Fruit fly (Drosophila melanogaster) whole organism, embryonic: ENCODE measurements around the gene CG43750.

Source experiments
- B-H2 ChIP-seq: fragments of 200-800 bp; sonication (Bioruptor generic); optimal IDR thresholded peaks from 2 replicates; lab custom pipeline; 2018; ENCODE audit warnings: missing biosample characterization, mild to moderate bottlenecking, missing genetic modification characterization
- Bdp1 ChIP-seq: fragments of 200-800 bp; sonication (Bioruptor generic); optimal IDR thresholded peaks from 3 replicates; lab custom pipeline; 2016; ENCODE audit warnings: missing biosample characterization, missing genetic modification characterization
- CG10267 ChIP-seq: fragments of 200-800 bp; sonication (Bioruptor generic); optimal IDR thresholded peaks from 2 replicates; lab custom pipeline; 2018; ENCODE audit warnings: missing biosample characterization, mild to moderate bottlenecking, missing genetic modification characterization, moderate library complexity
- CG10565 ChIP-seq: fragments of 200-800 bp; sonication (Bioruptor generic); optimal IDR thresholded peaks from 3 replicates; lab custom pipeline; 2016; ENCODE audit warnings: missing biosample characterization, mild to moderate bottlenecking, missing genetic modification characterization
- CG11456 ChIP-seq: fragments of 200-800 bp; sonication (Bioruptor generic); IDR thresholded peaks from 3 replicates; pipeline ENCODE4 v1.3.6; 2022; ENCODE audit warnings: missing biosample characterization, missing genetic modification characterization
- CG12769 ChIP-seq: fragments of 200-800 bp; sonication (Bioruptor generic); optimal IDR thresholded peaks from 2 replicates; lab custom pipeline; 2019; ENCODE audit warnings: missing biosample characterization, mild to moderate bottlenecking, missing genetic modification characterization, moderate library complexity
- CG1602 ChIP-seq: fragments of 200-800 bp; sonication (Bioruptor generic); optimal IDR thresholded peaks from 3 replicates; lab custom pipeline; 2016; ENCODE audit warnings: missing biosample characterization, missing genetic modification characterization
- CG17829 ChIP-seq: fragments of 200-800 bp; optimal IDR thresholded peaks from 2 replicates; lab custom pipeline; 2019; ENCODE audit warnings: missing biosample characterization, mild to moderate bottlenecking, missing genetic modification characterization, moderate library complexity
- CG2199 ChIP-seq: fragments of 200-800 bp; sonication (Bioruptor generic); IDR thresholded peaks from 3 replicates; pipeline ENCODE4 v1.3.6; 2022; ENCODE audit warnings: missing biosample characterization, missing genetic modification characterization
- CG2712 ChIP-seq: fragments of 200-800 bp; optimal IDR thresholded peaks from 3 replicates; lab custom pipeline; 2019; ENCODE audit warnings: missing biosample characterization, mild to moderate bottlenecking, missing genetic modification characterization, moderate library complexity
- CG34422 ChIP-seq: fragments of 200-800 bp; sonication (Bioruptor generic); IDR thresholded peaks from 3 replicates; pipeline ENCODE4 v1.3.6; 2022; ENCODE audit warnings: missing biosample characterization, missing genetic modification characterization
- CG4730 ChIP-seq: fragments of 200-800 bp; sonication (Bioruptor generic); IDR thresholded peaks from 2 replicates; pipeline ENCODE4 v1.3.6; 2022; ENCODE audit warnings: missing biosample characterization, missing genetic modification characterization
- CG5245 ChIP-seq: fragments of 200-800 bp; sonication (Bioruptor generic); optimal IDR thresholded peaks from 3 replicates; lab custom pipeline; 2016; ENCODE audit warnings: missing biosample characterization, missing genetic modification characterization
- CG6175 ChIP-seq: fragments of 200-800 bp; sonication (Bioruptor generic); IDR thresholded peaks from 3 replicates; pipeline ENCODE4 v1.3.6; 2022; ENCODE audit warnings: missing biosample characterization, missing genetic modification characterization
- CG6254 ChIP-seq: fragments of 200-800 bp; sonication (Bioruptor generic); optimal IDR thresholded peaks from 3 replicates; lab custom pipeline; 2017; ENCODE audit warnings: mild to moderate bottlenecking, missing biosample characterization, missing genetic modification reagents, missing genetic modification characterization
- CG7556 ChIP-seq: fragments of 200-800 bp; sonication (Bioruptor generic); optimal IDR thresholded peaks from 2 replicates; lab custom pipeline; 2017; ENCODE audit warnings: missing biosample characterization, mild to moderate bottlenecking, missing genetic modification characterization
- CG7839 ChIP-seq: fragments of 200-800 bp; sonication (Bioruptor generic); optimal IDR thresholded peaks from 3 replicates; lab custom pipeline; 2018; ENCODE audit warnings: missing biosample characterization, mild to moderate bottlenecking, missing genetic modification characterization, moderate library complexity
- CG8388 ChIP-seq: fragments of 200-800 bp; sonication (Bioruptor generic); optimal IDR thresholded peaks from 2 replicates; lab custom pipeline; 2019; ENCODE audit warnings: missing biosample characterization, mild to moderate bottlenecking, missing genetic modification characterization, moderate library complexity
- CrebB ChIP-seq: fragments of 200-800 bp; sonication (Bioruptor generic); optimal IDR thresholded peaks from 3 replicates; lab custom pipeline; 2018; ENCODE audit warnings: missing biosample characterization, mild to moderate bottlenecking, missing genetic modification characterization
- Dbx ChIP-seq: fragments of 200-800 bp; sonication (Bioruptor generic); IDR thresholded peaks from 3 replicates; pipeline ENCODE4 v1.3.6; 2022; ENCODE audit warnings: missing biosample characterization, missing genetic modification characterization
- Dfd ChIP-seq, 2 experiments: fragments of >200 bp; optimal IDR thresholded peaks; 2 replicates each; lab custom pipeline; 2017; ENCODE audit warnings: missing biosample characterization in 2 of 2, missing genetic modification characterization in 2 of 2
- Ets65A ChIP-seq: fragments of 200-800 bp; sonication (Bioruptor generic); peaks from one replicate; lab custom pipeline; 2016; ENCODE audit warnings: missing biosample characterization, missing genetic modification characterization
- Hmx ChIP-seq: fragments of 200-800 bp; sonication (Bioruptor generic); optimal IDR thresholded peaks from 2 replicates; lab custom pipeline; 2016; ENCODE audit warnings: missing biosample characterization, missing genetic modification characterization
- Jarid2 ChIP-seq: fragments of 200-800 bp; sonication (Bioruptor generic); optimal IDR thresholded peaks from 3 replicates; lab custom pipeline; 2017; ENCODE audit warnings: mild to moderate bottlenecking, missing biosample characterization, missing genetic modification reagents, missing genetic modification characterization
- MBD-R2 ChIP-seq: fragments of 200-800 bp; sonication (Bioruptor generic); IDR thresholded peaks from 2 replicates; pipeline ENCODE4 v1.3.6; 2022; ENCODE audit warnings: missing biosample characterization, missing genetic modification characterization
- MTF-1 ChIP-seq: fragments of 200-800 bp; sonication (Bioruptor generic); optimal IDR thresholded peaks from 2 replicates; lab custom pipeline; 2018; ENCODE audit warnings: missing biosample characterization, mild to moderate bottlenecking, missing genetic modification characterization, borderline replicate concordance
- Mad ChIP-seq: fragments of 200-800 bp; sonication (Bioruptor generic); optimal IDR thresholded peaks from 2 replicates; lab custom pipeline; 2016; ENCODE audit warnings: missing biosample characterization, missing genetic modification characterization
- Max ChIP-seq: fragments of 200-800 bp; sonication (Bioruptor generic); optimal IDR thresholded peaks from 2 replicates; lab custom pipeline; 2016; ENCODE audit warnings: missing biosample characterization, mild to moderate bottlenecking, missing genetic modification characterization
- NC2β ChIP-seq: fragments of 200-800 bp; sonication (Bioruptor generic); optimal IDR thresholded peaks from 2 replicates; lab custom pipeline; 2016; ENCODE audit warnings: missing biosample characterization, missing genetic modification characterization
- Nf-YC ChIP-seq: fragments of 200-800 bp; optimal IDR thresholded peaks from 3 replicates; lab custom pipeline; 2019; ENCODE audit warnings: missing biosample characterization, mild to moderate bottlenecking, missing genetic modification characterization, moderate library complexity
- Side ChIP-seq: fragments of 200-800 bp; sonication (Bioruptor generic); optimal IDR thresholded peaks from 2 replicates; lab custom pipeline; 2016; ENCODE audit warnings: missing biosample characterization, missing genetic modification characterization
- ac ChIP-seq: fragments of 200-800 bp; sonication (Bioruptor generic); optimal IDR thresholded peaks from 3 replicates; lab custom pipeline; 2017; ENCODE audit warnings: missing biosample characterization, mild to moderate bottlenecking, missing genetic modification characterization
- bigmax ChIP-seq: fragments of 200-800 bp; sonication (Bioruptor generic); optimal IDR thresholded peaks from 2 replicates; lab custom pipeline; 2018; ENCODE audit warnings: missing biosample characterization, mild to moderate bottlenecking, missing genetic modification characterization
- cas ChIP-seq: fragments of 200-800 bp; sonication (Bioruptor generic); IDR thresholded peaks from 2 replicates; pipeline ENCODE4 v1.3.6; 2022; ENCODE audit warnings: missing biosample characterization, missing genetic modification characterization
- da ChIP-seq: fragments of 200-800 bp; sonication (Bioruptor generic); optimal IDR thresholded peaks from 2 replicates; lab custom pipeline; 2016; ENCODE audit warnings: missing biosample characterization, missing genetic modification characterization
- dati ChIP-seq: fragments of 200-800 bp; sonication (Bioruptor generic); IDR thresholded peaks from 2 replicates; pipeline ENCODE4 v1.3.6; 2022; ENCODE audit warnings: missing biosample characterization, missing genetic modification characterization
- dmrt99B ChIP-seq: fragments of 200-800 bp; sonication (Bioruptor generic); optimal IDR thresholded peaks from 2 replicates; lab custom pipeline; 2018; ENCODE audit warnings: missing biosample characterization, mild to moderate bottlenecking, missing genetic modification characterization, moderate library complexity
- inv ChIP-seq: fragments of 200-800 bp; sonication (Bioruptor generic); IDR thresholded peaks from 2 replicates; pipeline ENCODE4 v1.3.6; 2022; ENCODE audit warnings: missing biosample characterization, missing genetic modification characterization; ENCODE audit not compliant: partially characterized antibody
- nerfin-2 ChIP-seq: fragments of 200-800 bp; sonication (Bioruptor generic); IDR thresholded peaks from 2 replicates; pipeline ENCODE4 v1.3.6; 2022; ENCODE audit warnings: missing biosample characterization, missing genetic modification characterization; ENCODE audit not compliant: partially characterized antibody
- oc ChIP-seq: fragments of 200-800 bp; sonication (Bioruptor generic); optimal IDR thresholded peaks from 2 replicates; lab custom pipeline; 2018; ENCODE audit warnings: missing biosample characterization, mild to moderate bottlenecking, missing genetic modification characterization, moderate library complexity
- onecut ChIP-seq: fragments of 200-800 bp; sonication (Bioruptor generic); IDR thresholded peaks from 2 replicates; pipeline ENCODE4 v1.3.6; 2022; ENCODE audit warnings: missing biosample characterization, missing genetic modification characterization
- p53 ChIP-seq: fragments of 200-800 bp; sonication (Bioruptor generic); optimal IDR thresholded peaks from 2 replicates; lab custom pipeline; 2016; ENCODE audit warnings: missing biosample characterization, missing genetic modification characterization
- ranshi ChIP-seq: fragments of 200-800 bp; sonication (Bioruptor generic); IDR thresholded peaks from 2 replicates; pipeline ENCODE4 v1.3.6; 2022; ENCODE audit warnings: missing biosample characterization, missing genetic modification characterization
- repo ChIP-seq: fragments of 200-800 bp; sonication (Bioruptor generic); optimal IDR thresholded peaks from 2 replicates; lab custom pipeline; 2016; ENCODE audit warnings: missing biosample characterization, missing genetic modification characterization
- run ChIP-seq: fragments of 200-800 bp; sonication (Bioruptor generic); optimal IDR thresholded peaks from 3 replicates; lab custom pipeline; 2018; ENCODE audit warnings: missing biosample characterization, mild to moderate bottlenecking, missing genetic modification characterization
- sna ChIP-seq: fragments of 200-800 bp; sonication (Bioruptor generic); IDR thresholded peaks from 2 replicates; pipeline ENCODE4 v1.3.6; 2022; ENCODE audit warnings: missing biosample characterization, missing genetic modification characterization; ENCODE audit not compliant: partially characterized antibody
- tll ChIP-seq, 2 experiments: fragments of 200-800 bp in 1 of 2; fragments of >200 bp in 1 of 2; sonication (Bioruptor generic) in 1 of 2; optimal IDR thresholded peaks; 2 replicates each; lab custom pipeline; 2017 to 2019; ENCODE audit warnings: missing biosample characterization in 2 of 2, missing genetic modification characterization in 2 of 2, mild to moderate bottlenecking in 1 of 2, moderate library complexity in 1 of 2
- tna ChIP-seq: fragments of 200-800 bp; sonication (Bioruptor generic); IDR thresholded peaks from 2 replicates; pipeline ENCODE4 v1.3.6; 2022; ENCODE audit warnings: missing biosample characterization, missing genetic modification characterization; ENCODE audit not compliant: partially characterized antibody
- wor ChIP-seq: fragments of 200-800 bp; sonication (Bioruptor generic); IDR thresholded peaks from 2 replicates; pipeline ENCODE4 v1.3.6; 2022; ENCODE audit warnings: missing biosample characterization, missing genetic modification characterization

The CG43750 gene

dm6 chr2L:2426444-2427188 lies 36.1 kb upstream of the CG43750 start (continued):
- TF ChIP-seq Dbx (GFP tag; lab: Robert Waterston, UW) (no peak), NC2β (no peak), bigmax (GFP tag; lab: Kevin White, UChicago) (no peak), cas (GFP tag; lab: Robert Waterston, UW) (no peak), nerfin-2 (no peak), CG17829 (tag; lab: Kevin White, UChicago) (peak; percentile 17), Hmx (GFP tag; lab: Kevin White, UChicago) (no peak), CG11456 (GFP tag; lab: Robert Waterston, UW) (peak; percentile 37; the same call in 1 of the 3 replicates), CG7556 (peak; percentile 30), CG10565 (GFP tag; lab: Kevin White, UChicago) (no peak), Nf-YC (tag; lab: Kevin White, UChicago) (no peak), CrebB (tag; lab: Kevin White, UChicago) (no peak), CG7839 (tag; lab: Kevin White, UChicago) (peak; percentile 66), inv (no peak), sna (GFP tag; lab: Robert Waterston, UW) (no peak), Side (GFP tag; lab: Kevin White, UChicago) (no peak), Max (peak; percentile 15), run (tag; lab: Kevin White, UChicago) (peak; percentile 31), B-H2 (GFP tag; lab: Kevin White, UChicago) (no peak), Mad (GFP tag; lab: Kevin White, UChicago) (no peak), CG10267 (tag; lab: Kevin White, UChicago) (peak; percentile 5), CG12769 (tag; lab: Kevin White, UChicago) (peak; percentile 53), Bdp1 (GFP tag; lab: Kevin White, UChicago) (no peak), tna (GFP tag; lab: Robert Waterston, UW) (no peak), CG4730 (no peak), dmrt99B (tag; lab: Kevin White, UChicago) (peak; percentile 82), onecut (GFP tag; lab: Robert Waterston, UW) (0 out of 2 replicates have a peak, but pooled peaks have one; percentile 32), CG2712 (tag; lab: Kevin White, UChicago) (peak; percentile 58), tll (GFP tag; optimal IDR thresholded peaks at IDR 0.05; lab: Kevin White, UChicago) (no peak), da (GFP tag; lab: Kevin White, UChicago) (no peak), CG5245 (peak; percentile 35), oc (tag; lab: Kevin White, UChicago) (peak; percentile 4), Jarid2 (no peak), ranshi (GFP tag; lab: Robert Waterston, UW) (peak; percentile 57), repo (GFP tag; lab: Kevin White, UChicago) (peak; percentile 7), Dfd (GFP tag; optimal IDR thresholded peaks at IDR 0.05; lab: Kevin White, UChicago) (no peak), MTF-1 (no peak), CG1602 (GFP tag; lab: Kevin White, UChicago) (peak; percentile 35), ac (GFP tag; lab: Kevin White, UChicago) (no peak), CG8388 (GFP tag; lab: Kevin White, UChicago) (peak; percentile 50), CG34422 (GFP tag; lab: Robert Waterston, UW) (peak; percentile 65; the same call in 2 of the 3 replicates), CG6254 (GFP tag; lab: Kevin White, UChicago) (no peak), Ets65A (GFP tag; lab: Kevin White, UChicago) (peak; percentile 91), wor (GFP tag; lab: Robert Waterston, UW) (peak; percentile 59), dati (GFP tag; lab: Robert Waterston, UW) (0 out of 2 replicates have a peak, but pooled peaks have one; percentile 11), CG6175 (GFP tag; lab: Robert Waterston, UW) (no peak), p53 (GFP tag; lab: Kevin White, UChicago) (no peak), CG2199 (no peak), MBD-R2 (GFP tag; lab: Robert Waterston, UW) (0 out of 2 replicates have a peak, but pooled peaks have one; percentile 24)
